Fruit fly (Drosophila melanogaster) whole organism, embryonic: ENCODE measurements around the gene CG32278.

ENCODE experiments used
- CG1024 ChIP-seq: fragments of 200-800 bp; sonication (Bioruptor generic); IDR thresholded peaks from 2 replicates; pipeline ENCODE4 v1.3.6; 2022; ENCODE audit warnings: missing biosample characterization, missing genetic modification characterization
- CG10431 ChIP-seq: fragments of 200-800 bp; sonication (Bioruptor generic); optimal IDR thresholded peaks from 3 replicates; lab custom pipeline; 2018; ENCODE audit warnings: missing biosample characterization, mild to moderate bottlenecking, missing genetic modification characterization
- CG11504 ChIP-seq: fragments of 200-800 bp; sonication (Bioruptor generic); optimal IDR thresholded peaks from 3 replicates; lab custom pipeline; 2019; ENCODE audit warnings: missing biosample characterization, mild to moderate bottlenecking, missing genetic modification characterization, moderate library complexity
- CG12659 ChIP-seq: fragments of 200-800 bp; sonication (Bioruptor generic); optimal IDR thresholded peaks from 3 replicates; lab custom pipeline; 2017; ENCODE audit warnings: mild to moderate bottlenecking, missing biosample characterization, missing genetic modification reagents, missing genetic modification characterization
- CG13287 ChIP-seq: fragments of 200-800 bp; sonication (Bioruptor generic); IDR thresholded peaks from 2 replicates; pipeline ENCODE4 v1.3.6; 2022; ENCODE audit warnings: missing biosample characterization, missing genetic modification characterization; ENCODE audit not compliant: partially characterized antibody
- CG14965 ChIP-seq: fragments of 200-800 bp; sonication (Bioruptor generic); optimal IDR thresholded peaks from 2 replicates; lab custom pipeline; 2016; ENCODE audit warnings: missing biosample characterization, missing genetic modification characterization, borderline replicate concordance
- CG17328 ChIP-seq: fragments of 200-800 bp; sonication (Bioruptor generic); IDR thresholded peaks from 2 replicates; pipeline ENCODE4 v1.3.6; 2022; ENCODE audit warnings: missing biosample characterization, missing genetic modification characterization
- CG2120 ChIP-seq: fragments of 200-800 bp; sonication (Bioruptor generic); optimal IDR thresholded peaks from 3 replicates; lab custom pipeline; 2016; ENCODE audit warnings: missing biosample characterization, missing genetic modification characterization
- CG2678 ChIP-seq: fragments of 200-800 bp; sonication (Bioruptor generic); optimal IDR thresholded peaks from 3 replicates; lab custom pipeline; 2019; ENCODE audit warnings: missing biosample characterization, mild to moderate bottlenecking, missing genetic modification characterization, moderate library complexity
- CG34376 ChIP-seq: fragments of 200-800 bp; sonication (Bioruptor generic); optimal IDR thresholded peaks from 2 replicates; lab custom pipeline; 2018; ENCODE audit warnings: missing biosample characterization, mild to moderate bottlenecking, missing genetic modification characterization
- CG34422 ChIP-seq: fragments of 200-800 bp; sonication (Bioruptor generic); IDR thresholded peaks from 3 replicates; pipeline ENCODE4 v1.3.6; 2022; ENCODE audit warnings: missing biosample characterization, missing genetic modification characterization
- CG4328 ChIP-seq: fragments of 200-800 bp; sonication (Bioruptor generic); optimal IDR thresholded peaks from 3 replicates; lab custom pipeline; 2017; ENCODE audit warnings: missing biosample characterization, missing genetic modification reagents, missing genetic modification characterization
- CG4360 ChIP-seq: fragments of 200-800 bp; sonication (Bioruptor generic); IDR thresholded peaks from 2 replicates; pipeline ENCODE4 v1.3.6; 2022; ENCODE audit warnings: missing biosample characterization, missing genetic modification characterization
- CG4424 ChIP-seq: fragments of 200-800 bp; sonication (Bioruptor generic); optimal IDR thresholded peaks from 3 replicates; lab custom pipeline; 2016; ENCODE audit warnings: missing biosample characterization, missing genetic modification characterization
- CG8359 ChIP-seq: fragments of 200-800 bp; sonication (Bioruptor generic); optimal IDR thresholded peaks from 2 replicates; lab custom pipeline; 2017; ENCODE audit warnings: missing biosample characterization, mild to moderate bottlenecking, missing genetic modification characterization, borderline replicate concordance
- CG9437 ChIP-seq: fragments of 200-800 bp; sonication (Bioruptor generic); optimal IDR thresholded peaks from 2 replicates; lab custom pipeline; 2018; ENCODE audit warnings: missing biosample characterization, mild to moderate bottlenecking, missing genetic modification characterization
- CHES-1-like ChIP-seq: fragments of 200-800 bp; sonication (Bioruptor generic); optimal IDR thresholded peaks from 2 replicates; lab custom pipeline; 2016; ENCODE audit warnings: missing biosample characterization, missing genetic modification characterization
- CrebB ChIP-seq: fragments of 200-800 bp; sonication (Bioruptor generic); optimal IDR thresholded peaks from 3 replicates; lab custom pipeline; 2018; ENCODE audit warnings: missing biosample characterization, mild to moderate bottlenecking, missing genetic modification characterization
- Dad ChIP-seq: fragments of 200-800 bp; sonication (Bioruptor generic); optimal IDR thresholded peaks from 3 replicates; lab custom pipeline; 2016; ENCODE audit warnings: missing biosample characterization, missing genetic modification characterization
- Dll ChIP-seq: fragments of 200-800 bp; sonication (Bioruptor generic); IDR thresholded peaks from 4 replicates; pipeline ENCODE4 v1.3.6; 2022; ENCODE audit warnings: missing biosample characterization, missing genetic modification characterization; ENCODE audit not compliant: partially characterized antibody
- Dref ChIP-seq: fragments of 200-800 bp; sonication (Bioruptor generic); IDR thresholded peaks from 2 replicates; pipeline ENCODE4 v1.3.6; 2022; ENCODE audit warnings: missing biosample characterization, missing genetic modification characterization
- Ets97D ChIP-seq: fragments of 200-800 bp; sonication (Bioruptor generic); optimal IDR thresholded peaks from 3 replicates; lab custom pipeline; 2016; ENCODE audit warnings: missing biosample characterization, missing genetic modification characterization
- Fer3 ChIP-seq: fragments of 200-800 bp; sonication (Bioruptor generic); optimal IDR thresholded peaks from 2 replicates; lab custom pipeline; 2018; ENCODE audit warnings: missing biosample characterization, mild to moderate bottlenecking, missing genetic modification characterization, moderate library complexity
- MTF-1 ChIP-seq: fragments of 200-800 bp; sonication (Bioruptor generic); optimal IDR thresholded peaks from 2 replicates; lab custom pipeline; 2018; ENCODE audit warnings: missing biosample characterization, mild to moderate bottlenecking, missing genetic modification characterization, borderline replicate concordance
- Nf-YC ChIP-seq: fragments of 200-800 bp; optimal IDR thresholded peaks from 3 replicates; lab custom pipeline; 2019; ENCODE audit warnings: missing biosample characterization, mild to moderate bottlenecking, missing genetic modification characterization, moderate library complexity
- PHDP ChIP-seq: fragments of 200-800 bp; sonication (Bioruptor generic); optimal IDR thresholded peaks from 3 replicates; lab custom pipeline; 2018; ENCODE audit warnings: missing biosample characterization, mild to moderate bottlenecking, missing genetic modification characterization, moderate library complexity
- Side ChIP-seq: fragments of 200-800 bp; sonication (Bioruptor generic); optimal IDR thresholded peaks from 2 replicates; lab custom pipeline; 2016; ENCODE audit warnings: missing biosample characterization, missing genetic modification characterization
- Trl ChIP-seq, 3 experiments: fragments of >200 bp in 2 of 3; fragments of 200-800 bp in 1 of 3; sonication (Bioruptor generic) in 1 of 3; optimal IDR thresholded peaks; 2 replicates in 1 of 3; 3 replicates in 2 of 3; lab custom pipeline; 2016 to 2017; ENCODE audit warnings: missing biosample characterization in 1 of 3, missing genetic modification characterization in 1 of 3
- bab2 ChIP-seq: fragments of 200-800 bp; sonication (Bioruptor generic); optimal IDR thresholded peaks from 2 replicates; lab custom pipeline; 2016; ENCODE audit warnings: missing biosample characterization, missing genetic modification characterization
- bbx ChIP-seq: fragments of 200-800 bp; sonication (Bioruptor generic); IDR thresholded peaks from 2 replicates; pipeline ENCODE4 v1.3.6; 2022; ENCODE audit warnings: missing biosample characterization, missing genetic modification characterization; ENCODE audit not compliant: partially characterized antibody
- bigmax ChIP-seq: fragments of 200-800 bp; sonication (Bioruptor generic); optimal IDR thresholded peaks from 2 replicates; lab custom pipeline; 2018; ENCODE audit warnings: missing biosample characterization, mild to moderate bottlenecking, missing genetic modification characterization
- chif ChIP-seq, 2 experiments: fragments of 200-800 bp; sonication (Bioruptor generic); optimal IDR thresholded peaks; 3 replicates each; lab custom pipeline; 2016; ENCODE audit warnings: missing biosample characterization in 2 of 2, missing genetic modification characterization in 2 of 2
- dmrt99B ChIP-seq: fragments of 200-800 bp; sonication (Bioruptor generic); optimal IDR thresholded peaks from 2 replicates; lab custom pipeline; 2018; ENCODE audit warnings: missing biosample characterization, mild to moderate bottlenecking, missing genetic modification characterization, moderate library complexity
- esg ChIP-seq: fragments of 200-800 bp; sonication (Bioruptor generic); conservative IDR thresholded peaks from 2 replicates; pipeline ENCODE4 v1.3.6; 2022; ENCODE audit warnings: missing biosample characterization, missing genetic modification characterization
- gcm2 ChIP-seq: fragments of 200-800 bp; sonication (Bioruptor generic); optimal IDR thresholded peaks from 2 replicates; lab custom pipeline; 2016; ENCODE audit warnings: missing biosample characterization, missing genetic modification characterization
- gsb-n ChIP-seq: fragments of 200-800 bp; sonication (Bioruptor generic); optimal IDR thresholded peaks from 3 replicates; lab custom pipeline; 2018; ENCODE audit warnings: missing biosample characterization, mild to moderate bottlenecking, missing genetic modification characterization
- ind ChIP-seq: fragments of 200-800 bp; sonication (Bioruptor generic); optimal IDR thresholded peaks from 3 replicates; lab custom pipeline; 2016; ENCODE audit warnings: missing biosample characterization, missing genetic modification characterization
- jumu ChIP-seq: fragments of 200-800 bp; sonication (Bioruptor generic); optimal IDR thresholded peaks from 3 replicates; lab custom pipeline; 2016; ENCODE audit warnings: missing biosample characterization, missing genetic modification characterization
- lab ChIP-seq: fragments of 200-800 bp; sonication (Bioruptor generic); optimal IDR thresholded peaks from 3 replicates; lab custom pipeline; 2017; ENCODE audit warnings: missing biosample characterization, missing genetic modification characterization, mild to moderate bottlenecking, moderate library complexity, missing genetic modification reagents
- lmd ChIP-seq: fragments of 200-800 bp; sonication (Bioruptor generic); IDR thresholded peaks from 2 replicates; pipeline ENCODE4 v1.3.6; 2022; ENCODE audit warnings: missing biosample characterization, missing genetic modification characterization
- maf-S ChIP-seq: fragments of 200-800 bp; sonication (Bioruptor generic); optimal IDR thresholded peaks from 2 replicates; lab custom pipeline; 2016; ENCODE audit warnings: missing biosample characterization, missing genetic modification characterization
- peb ChIP-seq: fragments of 200-800 bp; sonication (Bioruptor generic); IDR thresholded peaks from 2 replicates; pipeline ENCODE4 v1.3.6; 2022; ENCODE audit warnings: missing biosample characterization, missing genetic modification characterization
- phol ChIP-seq: fragments of 200-800 bp; sonication (Bioruptor generic); optimal IDR thresholded peaks from 3 replicates; lab custom pipeline; 2018; ENCODE audit warnings: missing biosample characterization, mild to moderate bottlenecking, missing genetic modification characterization, moderate library complexity
- pita ChIP-seq: fragments of 200-800 bp; sonication (Bioruptor generic); optimal IDR thresholded peaks from 2 replicates; lab custom pipeline; 2017; ENCODE audit warnings: missing biosample characterization, mild to moderate bottlenecking, missing genetic modification characterization
- pnt ChIP-seq: fragments of 200-800 bp; sonication (Bioruptor generic); optimal IDR thresholded peaks from 3 replicates; lab custom pipeline; 2016; ENCODE audit warnings: missing biosample characterization, missing genetic modification characterization
- sens ChIP-seq: fragments of 200-800 bp; sonication (Bioruptor generic); peaks from one replicate; lab custom pipeline; 2016; ENCODE audit warnings: missing biosample characterization, missing genetic modification characterization
- shn ChIP-seq: fragments of 200-800 bp; sonication (Bioruptor generic); optimal IDR thresholded peaks from 3 replicates; lab custom pipeline; 2016; ENCODE audit warnings: missing biosample characterization, missing genetic modification characterization
- sim ChIP-seq: fragments of 200-800 bp; sonication (Bioruptor generic); IDR thresholded peaks from 2 replicates; pipeline ENCODE4 v1.3.6; 2022; ENCODE audit warnings: missing biosample characterization, missing genetic modification characterization
- tin ChIP-seq: fragments of 200-800 bp; sonication (Bioruptor generic); optimal IDR thresholded peaks from 3 replicates; lab custom pipeline; 2016; ENCODE audit warnings: missing biosample characterization, missing genetic modification characterization
- unc-4 ChIP-seq: fragments of 200-800 bp; sonication (Bioruptor generic); IDR thresholded peaks from 2 replicates; pipeline ENCODE4 v1.3.6; 2022; ENCODE audit warnings: missing biosample characterization, missing genetic modification characterization; ENCODE audit not compliant: partially characterized antibody

Gene CG32278

dm6 chr3L:3194059-3194458 lies 25.0 kb downstream of the CG32278 start (continued):
- TF ChIP-seq CG8359 (GFP tag; lab: Kevin White, UChicago): peak; percentile 73
- TF ChIP-seq gcm2: peak; percentile 9
- TF ChIP-seq CrebB (tag; lab: Kevin White, UChicago): peak; percentile 79
- peak; percentile 94 for TF ChIP-seq lmd (GFP tag; lab: Robert Waterston, UW)
- peak; percentile 89 for TF ChIP-seq esg (GFP tag; lab: Robert Waterston, UW)
- TF ChIP-seq bab2 (GFP tag; lab: Kevin White, UChicago): peak; percentile 79
- TF ChIP-seq peb (GFP tag; lab: Robert Waterston, UW): peak; percentile 90
- TF ChIP-seq ind (GFP tag; lab: Kevin White, UChicago): peak; percentile 88
- peak; percentile 95 for TF ChIP-seq PHDP (tag; lab: Kevin White, UChicago)
- peak; percentile 88 for TF ChIP-seq CG4424
- peak; percentile 97 for TF ChIP-seq lab (GFP tag; lab: Kevin White, UChicago)
- peak; percentile 96 for TF ChIP-seq sens (GFP tag; lab: Kevin White, UChicago)
- TF ChIP-seq chif (GFP tag; optimal IDR thresholded peaks at IDR 0.05; lab: Kevin White, UChicago): peak; percentile 47 to 57
- TF ChIP-seq Nf-YC (tag; lab: Kevin White, UChicago): peak; percentile 80
- TF ChIP-seq Fer3 (tag; lab: Kevin White, UChicago): peak; percentile 96
- peak; percentile 84 for TF ChIP-seq CG2120 (GFP tag; lab: Kevin White, UChicago)
- peak; percentile 96 for TF ChIP-seq CG17328 (GFP tag; lab: Robert Waterston, UW)
- TF ChIP-seq pita (GFP tag; lab: Kevin White, UChicago): no peak
- TF ChIP-seq CG4328 (GFP tag; lab: Kevin White, UChicago): peak; percentile 47
- no peak for TF ChIP-seq unc-4
- TF ChIP-seq Dref (GFP tag; lab: Robert Waterston, UW): no peak
- TF ChIP-seq CHES-1-like: peak; percentile 11
- TF ChIP-seq phol (tag; lab: Kevin White, UChicago): peak; percentile 92
- no peak for TF ChIP-seq CG13287 (GFP tag; lab: Robert Waterston, UW)
- no peak for TF ChIP-seq shn (GFP tag; lab: Kevin White, UChicago)
- no peak for TF ChIP-seq bbx (GFP tag; lab: Robert Waterston, UW)
- TF ChIP-seq pnt (GFP tag; lab: Kevin White, UChicago): peak; percentile 42
- TF ChIP-seq Side (GFP tag; lab: Kevin White, UChicago): peak; percentile 41
- peak; percentile 97 for TF ChIP-seq CG34422 (GFP tag; lab: Robert Waterston, UW)
- peak; percentile 53 for TF ChIP-seq Ets97D (GFP tag; lab: Kevin White, UChicago)
- TF ChIP-seq CG2678: peak; percentile 96
- peak; percentile 58 for TF ChIP-seq Dad (GFP tag; lab: Kevin White, UChicago)
- no peak for TF ChIP-seq Dll (GFP tag; lab: Robert Waterston, UW)
- peak; percentile 29 for TF ChIP-seq jumu (GFP tag; lab: Kevin White, UChicago)
- peak; percentile 84 for TF ChIP-seq CG9437 (GFP tag; lab: Kevin White, UChicago)
- TF ChIP-seq dmrt99B (tag; lab: Kevin White, UChicago): peak; percentile 96
- TF ChIP-seq CG12659 (GFP tag; lab: Kevin White, UChicago): peak; percentile 93
- peak; percentile 89 for TF ChIP-seq MTF-1
- TF ChIP-seq bigmax (GFP tag; lab: Kevin White, UChicago): peak; percentile 53
- TF ChIP-seq CG11504 (tag; lab: Kevin White, UChicago): peak; percentile 95
- peak; percentile 71 for TF ChIP-seq CG10431 (GFP tag; lab: Kevin White, UChicago)
- TF ChIP-seq maf-S (GFP tag; lab: Kevin White, UChicago): no peak
- no peak for TF ChIP-seq Trl (optimal IDR thresholded peaks at IDR 0.05; lab: Kevin White, UChicago)
- TF ChIP-seq Trl (GFP tag; optimal IDR thresholded peaks at IDR 0.05; lab: Kevin White, UChicago): peak; percentile 47
- peak; percentile 91 for TF ChIP-seq CG1024 (GFP tag; lab: Robert Waterston, UW)
- TF ChIP-seq tin (GFP tag; lab: Kevin White, UChicago): peak; percentile 89
- TF ChIP-seq sim: peak; percentile 92
- no peak for TF ChIP-seq CG14965 (GFP tag; lab: Kevin White, UChicago)
- TF ChIP-seq CG4360: peak; percentile 71
- TF ChIP-seq CG34376 (GFP tag; lab: Kevin White, UChicago): peak; percentile 28
- TF ChIP-seq gsb-n: peak; percentile 93
